Worm (Caenorhabditis elegans) whole organism, young adult: ENCODE results near the gene T26H5.8.
A peak's percentile ranks its signal among the peaks of the same experiment; 100 is the strongest.

Experiments
- F33H1.4 ChIP-seq: fragments of 200-800 bp; sonication (Bioruptor generic); IDR thresholded peaks from 2 replicates; pipeline ENCODE4 v1.3.6; 2022; ENCODE audit warnings: missing genetic modification reagents, missing genetic modification characterization, missing compliant biosample characterization
- F39B2.1 ChIP-seq: fragments of 200-800 bp; sonication (Bioruptor generic); IDR thresholded peaks from 2 replicates; pipeline ENCODE4 v1.3.6; 2022; ENCODE audit warnings: missing genetic modification reagents, missing genetic modification characterization, missing compliant biosample characterization
- F49E8.2 ChIP-seq: sonication (generic microtip); optimal IDR thresholded peaks from 3 replicates; lab custom pipeline; 2017; ENCODE audit warnings: missing genetic modification characterization, mild to moderate bottlenecking, missing compliant biosample characterization, antibody characterized with exemption, moderate library complexity; ENCODE audit not compliant: insufficient read depth
- F57A8.1 ChIP-seq: fragments of 200-800 bp; sonication (Bioruptor generic); optimal IDR thresholded peaks from 2 replicates; lab custom pipeline; 2018; ENCODE audit warnings: mild to moderate bottlenecking, missing genetic modification characterization, moderate library complexity, missing compliant biosample characterization
- T07F8.4 ChIP-seq: sonication (generic microtip); optimal IDR thresholded peaks from 2 replicates; lab custom pipeline; 2016; ENCODE audit warnings: mild to moderate bottlenecking, missing genetic modification characterization, moderate library complexity, missing compliant biosample characterization
- Y53F4B.3 ChIP-seq: fragments of 200-800 bp; sonication (Bioruptor generic); IDR thresholded peaks from 2 replicates; pipeline ENCODE4 v1.3.6; 2022; ENCODE audit warnings: missing genetic modification reagents, missing genetic modification characterization, missing compliant biosample characterization
- ZK185.1 ChIP-seq: sonication (generic microtip); optimal IDR thresholded peaks from 2 replicates; lab custom pipeline; 2016; ENCODE audit warnings: mild to moderate bottlenecking, missing genetic modification characterization, missing compliant biosample characterization; ENCODE audit not compliant: poor library complexity, severe bottlenecking
- aptf-2 ChIP-seq: fragments of 200-800 bp; sonication (Bioruptor generic); conservative IDR thresholded peaks from 2 replicates; pipeline ENCODE4 v1.3.6; 2022; ENCODE audit warnings: missing genetic modification reagents, missing genetic modification characterization, missing compliant biosample characterization
- aptf-3 ChIP-seq: fragments of 200-800 bp; sonication (Bioruptor generic); IDR thresholded peaks from 2 replicates; pipeline ENCODE4 v1.3.6; 2022; ENCODE audit warnings: missing genetic modification characterization, missing compliant biosample characterization
- atf-7 ChIP-seq: sonication (generic microtip); optimal IDR thresholded peaks from 2 replicates; lab custom pipeline; 2017; ENCODE audit warnings: mild to moderate bottlenecking, missing genetic modification characterization, missing compliant biosample characterization
- attf-5 ChIP-seq: fragments of 200-800 bp; sonication (Bioruptor generic); optimal IDR thresholded peaks from 2 replicates; lab custom pipeline; 2018; ENCODE audit warnings: mild to moderate bottlenecking, missing genetic modification characterization, missing compliant biosample characterization
- ccch-3 ChIP-seq: fragments of 200-800 bp; sonication (Bioruptor generic); optimal IDR thresholded peaks from 2 replicates; lab custom pipeline; 2018; ENCODE audit warnings: mild to moderate bottlenecking, missing genetic modification characterization, missing compliant biosample characterization
- ceh-40 ChIP-seq: fragments of 200-800 bp; sonication (Bioruptor generic); IDR thresholded peaks from 2 replicates; pipeline ENCODE4 v1.3.6; 2022; ENCODE audit warnings: missing genetic modification characterization, missing compliant biosample characterization
- ceh-91 ChIP-seq: fragments of 200-800 bp; sonication (Bioruptor generic); IDR thresholded peaks from 2 replicates; pipeline ENCODE4 v1.3.6; 2022; ENCODE audit warnings: missing genetic modification reagents, missing genetic modification characterization, missing compliant biosample characterization
- die-1 ChIP-seq: sonication (generic microtip); optimal IDR thresholded peaks from 2 replicates; lab custom pipeline; 2016; ENCODE audit warnings: missing genotype, mild to moderate bottlenecking, missing genetic modification characterization, missing compliant biosample characterization
- egl-44 ChIP-seq: fragments of 200-800 bp; sonication (Bioruptor generic); IDR thresholded peaks from 2 replicates; pipeline ENCODE4 v1.3.6; 2022; ENCODE audit warnings: missing genetic modification reagents, missing genetic modification characterization, missing compliant biosample characterization
- egrh-3 ChIP-seq: fragments of 200-800 bp; sonication (Bioruptor generic); IDR thresholded peaks from 2 replicates; pipeline ENCODE4 v1.3.6; 2022; ENCODE audit warnings: missing genetic modification reagents, missing genetic modification characterization, missing compliant biosample characterization
- ets-4 ChIP-seq: fragments of 200-800 bp; sonication (Bioruptor generic); optimal IDR thresholded peaks from 2 replicates; lab custom pipeline; 2018; ENCODE audit warnings: mild to moderate bottlenecking, missing genetic modification characterization, missing compliant biosample characterization
- gei-17 ChIP-seq: fragments of 200-800 bp; sonication (Bioruptor generic); optimal IDR thresholded peaks from 2 replicates; lab custom pipeline; 2018; ENCODE audit warnings: mild to moderate bottlenecking, missing genetic modification characterization, missing compliant biosample characterization
- hmg-1.2 ChIP-seq: fragments of 200-800 bp; sonication (Bioruptor generic); IDR thresholded peaks from 2 replicates; pipeline ENCODE4 v1.3.6; 2022; ENCODE audit warnings: missing genetic modification reagents, missing genetic modification characterization, missing compliant biosample characterization
- let-526 ChIP-seq: fragments of 200-800 bp; sonication (Bioruptor generic); IDR thresholded peaks from 2 replicates; pipeline ENCODE4 v1.3.6; 2022; ENCODE audit warnings: missing genetic modification reagents, missing genetic modification characterization, missing compliant biosample characterization
- lin-26 ChIP-seq: fragments of 200-800 bp; sonication (Bioruptor generic); IDR thresholded peaks from 2 replicates; pipeline ENCODE4 v1.3.6; 2022; ENCODE audit warnings: missing genetic modification reagents, missing genetic modification characterization, missing compliant biosample characterization
- lin-35 ChIP-seq, 3 experiments: fragments of 150-350 bp in 2 of 3; sonication (generic microtip) in 1 of 3; optimal IDR thresholded peaks; 2 replicates each; lab custom pipeline; 2014 to 2018; ENCODE audit warnings: missing biosample characterization in 3 of 3, missing genetic modification characterization in 3 of 3, missing genetic modification reagents in 3 of 3
- lsy-27 ChIP-seq: sonication (generic microtip); optimal IDR thresholded peaks from 2 replicates; lab custom pipeline; 2017; ENCODE audit warnings: missing genetic modification characterization, mild to moderate bottlenecking, missing compliant biosample characterization, antibody characterized with exemption, missing genotype, borderline replicate concordance; ENCODE audit not compliant: insufficient read depth
- madf-6 ChIP-seq: fragments of 200-800 bp; sonication (Bioruptor generic); IDR thresholded peaks from 2 replicates; pipeline ENCODE4 v1.3.6; 2022; ENCODE audit warnings: missing genetic modification reagents, missing genetic modification characterization, missing compliant biosample characterization
- mel-28 ChIP-seq: sonication (generic microtip); optimal IDR thresholded peaks from 2 replicates; lab custom pipeline; 2016; ENCODE audit warnings: borderline replicate concordance, mild to moderate bottlenecking, missing genetic modification characterization, missing compliant biosample characterization
- nfya-1 ChIP-seq: sonication (generic microtip); optimal IDR thresholded peaks from 2 replicates; lab custom pipeline; 2017; ENCODE audit warnings: antibody characterized with exemption, missing compliant biosample characterization, missing genetic modification characterization, borderline replicate concordance; ENCODE audit not compliant: insufficient read depth
- nfya-2 ChIP-seq: fragments of 200-800 bp; sonication (Bioruptor generic); IDR thresholded peaks from 2 replicates; pipeline ENCODE4 v1.3.6; 2022; ENCODE audit warnings: missing genetic modification reagents, missing genetic modification characterization, missing compliant biosample characterization
- nhr-120 ChIP-seq: fragments of 200-800 bp; sonication (Bioruptor generic); IDR thresholded peaks from 2 replicates; pipeline ENCODE4 v1.3.6; 2022; ENCODE audit warnings: missing genetic modification characterization, missing compliant biosample characterization
- nhr-179 ChIP-seq: sonication (generic microtip); optimal IDR thresholded peaks from 2 replicates; lab custom pipeline; 2016; ENCODE audit warnings: mild to moderate bottlenecking, missing genetic modification characterization, missing compliant biosample characterization
- rec-8 ChIP-seq, 2 experiments: sonication (generic microtip); optimal IDR thresholded peaks; 2 replicates each; lab custom pipeline; 2016; ENCODE audit warnings: mild to moderate bottlenecking in 2 of 2, missing genetic modification characterization in 2 of 2, missing genetic modification reagents in 2 of 2, missing genotype in 2 of 2, missing biosample characterization in 1 of 2, missing compliant biosample characterization in 1 of 2, moderate library complexity in 1 of 2
- rpc-1 ChIP-seq, 2 experiments: fragments of 150-350 bp in 1 of 2; sonication (generic microtip) in 1 of 2; optimal IDR thresholded peaks; 2 replicates each; lab custom pipeline; 2014 to 2018; ENCODE audit warnings: missing biosample characterization in 1 of 2, missing genetic modification characterization in 1 of 2, missing genetic modification reagents in 1 of 2, missing genotype in 1 of 2
- sdz-38 ChIP-seq: sonication (generic microtip); optimal IDR thresholded peaks from 2 replicates; lab custom pipeline; 2016; ENCODE audit warnings: missing genotype, missing genetic modification characterization, missing compliant biosample characterization
- sptf-2 ChIP-seq: fragments of 200-800 bp; sonication (Bioruptor generic); optimal IDR thresholded peaks from 2 replicates; lab custom pipeline; 2018; ENCODE audit warnings: mild to moderate bottlenecking, missing genetic modification characterization, missing compliant biosample characterization
- tbp1 ChIP-seq: fragments of 200-800 bp; sonication (Bioruptor generic); optimal IDR thresholded peaks from 2 replicates; lab custom pipeline; 2018; ENCODE audit warnings: mild to moderate bottlenecking, missing genetic modification characterization, missing compliant biosample characterization
- tbx-9 ChIP-seq: sonication (generic microtip); optimal IDR thresholded peaks from 2 replicates; lab custom pipeline; 2016; ENCODE audit warnings: borderline replicate concordance, missing genetic modification characterization, inconsistent platforms, missing compliant biosample characterization
- unc-130 ChIP-seq: sonication (generic microtip); optimal IDR thresholded peaks from 2 replicates; lab custom pipeline; 2016; ENCODE audit warnings: missing genetic modification reagents, missing genetic modification characterization, missing compliant biosample characterization
- zfh-2 ChIP-seq: fragments of 200-800 bp; sonication (Bioruptor generic); conservative IDR thresholded peaks from 2 replicates; pipeline ENCODE4 v1.3.6; 2022; ENCODE audit warnings: missing genetic modification reagents, missing genetic modification characterization, missing compliant biosample characterization
- zim-3 ChIP-seq: sonication (generic microtip); optimal IDR thresholded peaks from 2 replicates; lab custom pipeline; 2017; ENCODE audit warnings: mild to moderate bottlenecking, missing genetic modification characterization, moderate library complexity, missing compliant biosample characterization
- ztf-18 ChIP-seq: sonication (generic microtip); optimal IDR thresholded peaks from 2 replicates; lab custom pipeline; 2016; ENCODE audit warnings: missing genotype, mild to moderate bottlenecking, missing genetic modification characterization, missing compliant biosample characterization
- ztf-22 ChIP-seq: fragments of 200-800 bp; sonication (Bioruptor generic); optimal IDR thresholded peaks from 2 replicates; lab custom pipeline; 2018; ENCODE audit warnings: mild to moderate bottlenecking, missing genetic modification characterization, moderate library complexity, missing compliant biosample characterization
- ztf-28 ChIP-seq: fragments of 200-800 bp; sonication (Bioruptor generic); IDR thresholded peaks from 2 replicates; pipeline ENCODE4 v1.3.6; 2022; ENCODE audit warnings: missing genetic modification reagents, missing genetic modification characterization, missing compliant biosample characterization
- ztf-6 ChIP-seq: fragments of 200-800 bp; sonication (Bioruptor generic); IDR thresholded peaks from 2 replicates; pipeline ENCODE4 v1.3.6; 2022; ENCODE audit warnings: missing genetic modification reagents, missing genetic modification characterization, missing compliant biosample characterization

T26H5.8 gene

ce11 chrV:15464402-15464801, 31.9 kb upstream of the T26H5.8 start, which contains the start of gene rocf-1:
Gene rocf-1, minus strand, starts transcription at chrV:15464502.
- TF ChIP-seq rpc-1 (optimal IDR thresholded peaks at IDR 0.05; lab: Kevin White, UChicago), result no peak
- no peak for TF ChIP-seq rpc-1 (tag; optimal IDR thresholded peaks at IDR 0.05; lab: Kevin White, UChicago)
- TF ChIP-seq lin-35 (GFP tag; optimal IDR thresholded peaks at IDR 0.05; lab: Kevin White, UChicago), result no peak
- TF ChIP-seq aptf-3 (GFP tag; lab: Robert Waterston, UW), result no peak
- no peak for TF ChIP-seq ztf-28 (GFP tag; lab: Robert Waterston, UW)
- no peak for TF ChIP-seq ceh-40 (GFP tag; lab: Robert Waterston, UW)
- no peak for TF ChIP-seq madf-6 (GFP tag; lab: Robert Waterston, UW)
- no peak for TF ChIP-seq ccch-3 (GFP tag; lab: Kevin White, UChicago)
- TF ChIP-seq ets-4 (GFP tag; lab: Kevin White, UChicago), result no peak
- TF ChIP-seq sptf-2 (GFP tag; lab: Kevin White, UChicago), result no peak
- no peak for TF ChIP-seq egl-44 (GFP tag; lab: Robert Waterston, UW)
- TF ChIP-seq ztf-22, result no peak

- TF ChIP-seq nfya-2 (GFP tag; lab: Robert Waterston, UW) (no peak), nfya-1 (tag; lab: Kevin White, UChicago) (no peak), nhr-120 (GFP tag; lab: Robert Waterston, UW) (no peak), aptf-2 (no peak), lin-35 (GFP tag; optimal IDR thresholded peaks at IDR 0.05; lab: Kevin White, UChicago) (no peak), F49E8.2 (tag; lab: Kevin White, UChicago) (no peak), die-1 (tag; lab: Kevin White, UChicago) (no peak), sdz-38 (tag; lab: Kevin White, UChicago) (no peak), tbx-9 (tag; lab: Kevin White, UChicago) (no peak), mel-28 (no peak), gei-17 (GFP tag; lab: Kevin White, UChicago) (no peak), zfh-2 (GFP tag; lab: Robert Waterston, UW) (no peak), zim-3 (tag; lab: Kevin White, UChicago) (no peak), ztf-6 (GFP tag; lab: Robert Waterston, UW) (no peak), lsy-27 (tag; lab: Kevin White, UChicago) (no peak)
- TF ChIP-seq, all 124 proteins: peak for 0
Observed at ce11 chrV:15459088-15459487, 26.6 kb upstream of the T26H5.8 start, which contains the start of gene str-71. Gene str-71, minus strand, starts transcription at chrV:15459188.

DNA sequence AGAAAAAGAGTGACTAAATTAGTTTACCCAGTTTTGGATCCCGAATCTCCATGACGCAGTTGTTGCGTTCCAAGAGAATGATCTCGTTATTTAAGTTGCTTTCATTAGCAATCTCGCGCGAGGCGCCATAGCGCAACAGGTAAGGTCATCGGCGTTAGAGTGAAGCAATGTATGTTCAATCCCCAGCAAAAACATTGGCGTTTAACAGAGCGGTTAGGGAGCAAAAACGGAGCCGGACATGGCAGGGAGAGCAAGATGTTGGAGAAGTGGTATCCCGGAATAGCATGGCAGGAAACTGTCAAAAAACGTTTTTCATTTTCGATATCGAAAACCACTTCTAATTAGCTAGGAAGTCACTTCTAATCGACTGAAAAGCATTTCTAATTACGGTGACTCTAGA, 21.8 kb upstream of the T26H5.8 start:
- TF ChIP-seq F33H1.4 (GFP tag; lab: Robert Waterston, UW) (peak; percentile 30; the same call in 1 of the 2 replicates), hmg-1.2 (peak; percentile 49), attf-5 (peak; percentile 22), ccch-3 (GFP tag; lab: Kevin White, UChicago) (no peak), unc-130 (no peak), F57A8.1 (no peak), ceh-91 (GFP tag; lab: Robert Waterston, UW) (no peak), egrh-3 (no peak), sdz-38 (tag; lab: Kevin White, UChicago) (no peak), let-526 (GFP tag; lab: Robert Waterston, UW) (no peak), lin-26 (GFP tag; lab: Robert Waterston, UW) (peak; percentile 93), T07F8.4 (no peak), mel-28 (no peak), nfya-1 (tag; lab: Kevin White, UChicago) (no peak), Y53F4B.3 (GFP tag; lab: Robert Waterston, UW) (0 out of 2 replicates have a peak, but pooled peaks have one; percentile 28), tbp1 (GFP tag; lab: Kevin White, UChicago) (peak; percentile 86), die-1 (tag; lab: Kevin White, UChicago) (peak; percentile 48), ZK185.1 (tag; lab: Kevin White, UChicago) (peak; percentile 43), aptf-3 (GFP tag; lab: Robert Waterston, UW) (0 out of 2 replicates have a peak, but pooled peaks have one; percentile 26), rec-8 (tag; optimal IDR thresholded peaks at IDR 0.05; lab: Kevin White, UChicago) (peak in 1 of 2 experiments; percentile 67), ztf-18 (tag; lab: Kevin White, UChicago) (peak; percentile 31), nhr-179 (tag; lab: Kevin White, UChicago) (no peak), atf-7 (tag; lab: Kevin White, UChicago) (no peak), F39B2.1 (GFP tag; lab: Robert Waterston, UW) (no peak; the same call in 1 of the 2 replicates), madf-6 (GFP tag; lab: Robert Waterston, UW) (peak; percentile 65)
